Worm (Caenorhabditis elegans) whole organism, late embryonic: Measurements from ENCODE around the gene F17C11.13.

Experiments
- C08G9.2 ChIP-seq: sonication (generic microtip); optimal IDR thresholded peaks from 2 replicates; lab custom pipeline; 2016; ENCODE audit warnings: mild to moderate bottlenecking, missing genetic modification characterization, moderate library complexity, missing compliant biosample characterization
- ahr-1 ChIP-seq: sonication (generic microtip); optimal IDR thresholded peaks from 2 replicates; lab custom pipeline; 2016; ENCODE audit warnings: missing genetic modification characterization, missing compliant biosample characterization
- ama-1 ChIP-seq: fragments of 150-350 bp; optimal IDR thresholded peaks from 2 replicates; lab custom pipeline; 2014
- ceh-22 ChIP-seq: sonication (generic microtip); optimal IDR thresholded peaks from 2 replicates; lab custom pipeline; 2017; ENCODE audit warnings: missing biosample characterization, missing genetic modification characterization
- ceh-30 ChIP-seq: fragments of 150-350 bp; optimal IDR thresholded peaks from 2 replicates; lab custom pipeline; 2014; ENCODE audit warnings: missing biosample characterization, missing genetic modification characterization
- nhr-11 ChIP-seq: fragments of 150-350 bp; optimal IDR thresholded peaks from 2 replicates; lab custom pipeline; 2014; ENCODE audit warnings: missing biosample characterization, missing genetic modification characterization
- pag-3 ChIP-seq: sonication (generic microtip); optimal IDR thresholded peaks from 2 replicates; lab custom pipeline; 2016; ENCODE audit warnings: missing compliant biosample characterization, missing genetic modification characterization, borderline replicate concordance
- pha-2 ChIP-seq: sonication (generic microtip); optimal IDR thresholded peaks from 2 replicates; lab custom pipeline; 2017; ENCODE audit warnings: mild to moderate bottlenecking, missing genetic modification characterization, missing compliant biosample characterization
- pha-4 ChIP-seq: fragments of 150-350 bp; optimal IDR thresholded peaks from 2 replicates; lab custom pipeline; 2018; ENCODE audit warnings: missing biosample characterization, missing genetic modification reagents, missing genetic modification characterization
- sox-2 ChIP-seq: fragments of 200-800 bp; sonication (Bioruptor generic); IDR thresholded peaks from 2 replicates; pipeline ENCODE4 v1.3.6; 2022; ENCODE audit warnings: missing genetic modification reagents, missing genetic modification characterization, missing compliant biosample characterization
- unc-42 ChIP-seq: sonication (generic microtip); optimal IDR thresholded peaks from 2 replicates; lab custom pipeline; 2016; ENCODE audit warnings: missing genotype, missing genetic modification characterization, missing compliant biosample characterization
- unc-55 ChIP-seq: sonication (generic microtip); optimal IDR thresholded peaks from 2 replicates; lab custom pipeline; 2017; ENCODE audit warnings: missing biosample characterization, missing genetic modification reagents, missing genetic modification characterization

DNA sequence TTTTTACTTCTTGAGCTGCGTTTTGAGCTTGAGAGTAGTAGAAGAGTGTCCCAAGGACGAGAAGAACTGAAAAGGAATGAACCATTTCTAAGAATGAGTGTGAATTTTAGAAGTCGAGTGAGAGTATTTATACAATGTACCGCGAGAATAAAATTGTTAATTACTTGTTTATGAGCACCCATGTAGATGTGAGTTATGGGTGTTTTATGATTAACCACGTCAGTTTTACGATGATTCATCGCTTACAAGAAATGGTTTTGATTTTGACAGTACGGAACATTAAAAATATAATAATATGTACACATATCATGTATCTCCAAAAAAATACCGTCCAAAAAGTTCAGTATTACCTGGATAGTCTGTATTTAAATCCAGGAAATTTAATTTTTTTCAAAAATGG is 1.4 kb upstream of the F17C11.13 start, which contains the start of gene clec-221:
- TF ChIP-seq sox-2 (no peak), nhr-11 (tag; lab: Kevin White, UChicago) (no peak), ahr-1 (no peak), pag-3 (tag; lab: Kevin White, UChicago) (no peak), unc-42 (tag; lab: Kevin White, UChicago) (no peak), C08G9.2 (tag; lab: Kevin White, UChicago) (no peak), pha-2 (no peak), ceh-30 (tag; lab: Kevin White, UChicago) (no peak), ceh-22 (no peak), unc-55 (GFP tag; lab: Kevin White, UChicago) (no peak), ama-1 (lab: Kevin White, UChicago) (no peak), pha-4 (tag; lab: Kevin White, UChicago) (no peak)
